Worm (Caenorhabditis elegans) whole organism, midembryonic: ENCODE data around the gene F17H10.4.

ENCODE experiments used
- T22C8.4 ChIP-seq: fragments of 200-800 bp; sonication (Bioruptor generic); IDR thresholded peaks from 2 replicates; pipeline ENCODE4 v1.3.6; 2022; ENCODE audit warnings: missing genetic modification characterization, missing compliant biosample characterization
- cog-1 ChIP-seq: sonication (generic microtip); optimal IDR thresholded peaks from 2 replicates; lab custom pipeline; 2016; ENCODE audit warnings: missing genetic modification characterization, missing compliant biosample characterization
- flt-1 ChIP-seq: fragments of 200-800 bp; sonication (Bioruptor generic); IDR thresholded peaks from 2 replicates; pipeline ENCODE4 v1.3.6; 2022; ENCODE audit warnings: missing genetic modification characterization, missing compliant biosample characterization
- klf-2 ChIP-seq: fragments of 200-800 bp; sonication (Bioruptor generic); conservative IDR thresholded peaks from 2 replicates; pipeline ENCODE4 v1.3.6; 2022; ENCODE audit warnings: missing genetic modification reagents, missing genetic modification characterization, missing compliant biosample characterization
- med-1 ChIP-seq: sonication (generic microtip); optimal IDR thresholded peaks from 2 replicates; lab custom pipeline; 2017; ENCODE audit warnings: missing genetic modification characterization, mild to moderate bottlenecking, missing compliant biosample characterization, antibody characterized with exemption, missing genetic modification reagents; ENCODE audit not compliant: insufficient read depth
- ref-1 ChIP-seq: fragments of 200-800 bp; sonication (Bioruptor generic); conservative IDR thresholded peaks from 2 replicates; pipeline ENCODE4 v1.3.6; 2022; ENCODE audit warnings: missing genetic modification reagents, missing genetic modification characterization, missing compliant biosample characterization
- tab-1 ChIP-seq: fragments of 200-800 bp; sonication (Bioruptor generic); IDR thresholded peaks from 2 replicates; pipeline ENCODE4 v1.3.6; 2022; ENCODE audit warnings: missing genetic modification characterization, missing compliant biosample characterization
- ztf-23 ChIP-seq: fragments of 200-800 bp; sonication (Bioruptor generic); IDR thresholded peaks from 2 replicates; pipeline ENCODE4 v1.3.6; 2022; ENCODE audit warnings: missing genetic modification reagents, missing genetic modification characterization, missing compliant biosample characterization
- ztf-29 ChIP-seq: fragments of 200-800 bp; sonication (Bioruptor generic); IDR thresholded peaks from 2 replicates; pipeline ENCODE4 v1.3.6; 2022; ENCODE audit warnings: missing genetic modification reagents, missing genetic modification characterization, missing compliant biosample characterization

F17H10.4 gene

DNA sequence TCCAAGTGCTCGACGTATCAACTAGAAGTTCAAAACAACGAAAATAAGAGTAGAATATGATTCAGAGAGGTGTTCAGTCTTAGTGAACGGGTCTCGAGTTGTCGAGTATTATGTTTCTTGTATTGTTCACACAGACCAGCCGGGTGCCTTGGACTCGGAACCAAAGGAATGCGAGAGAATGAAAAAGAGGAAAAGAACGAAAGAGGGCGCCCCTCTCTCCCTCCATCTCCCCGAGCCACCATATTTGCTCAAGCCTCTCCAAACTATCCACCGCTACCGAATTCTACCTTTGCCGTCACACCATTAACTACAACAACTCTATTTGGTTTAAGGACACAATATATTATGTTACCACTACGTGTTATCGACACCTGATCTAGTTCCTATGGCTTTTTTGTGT is 35.5 kb upstream of the F17H10.4 start:
- no peak for TF ChIP-seq cog-1 (tag; lab: Kevin White, UChicago)
- TF ChIP-seq flt-1 (GFP tag; lab: Robert Waterston, UW), result no peak
- TF ChIP-seq ref-1 (GFP tag; lab: Robert Waterston, UW), result no peak
- TF ChIP-seq tab-1 (GFP tag; lab: Robert Waterston, UW), result no peak

- no peak for TF ChIP-seq flt-1 (GFP tag; lab: Robert Waterston, UW)
- TF ChIP-seq ref-1 (GFP tag; lab: Robert Waterston, UW), result no peak
- TF ChIP-seq T22C8.4, result no peak
- no peak for TF ChIP-seq med-1 (GFP tag; lab: Kevin White, UChicago)
- no peak for TF ChIP-seq ztf-29 (GFP tag; lab: Robert Waterston, UW)
- TF ChIP-seq klf-2 (GFP tag; lab: Robert Waterston, UW), result no peak
- TF ChIP-seq ztf-23, result no peak
- TF ChIP-seq cog-1 (tag; lab: Kevin White, UChicago), result no peak
- no peak for TF ChIP-seq tab-1 (GFP tag; lab: Robert Waterston, UW)
Observed at ce11 chrX:13159890-13160289, 33.6 kb upstream of the F17H10.4 start.

ce11 chrX:13159005-13159404 is 32.7 kb upstream of the F17H10.4 start:
- TF ChIP-seq cog-1 (tag; lab: Kevin White, UChicago), result no peak
- TF ChIP-seq ztf-23, result no peak
- no peak for TF ChIP-seq klf-2 (GFP tag; lab: Robert Waterston, UW)
- no peak for TF ChIP-seq tab-1 (GFP tag; lab: Robert Waterston, UW)
- TF ChIP-seq med-1 (GFP tag; lab: Kevin White, UChicago), result no peak
- TF ChIP-seq ref-1 (GFP tag; lab: Robert Waterston, UW), result no peak
- no peak for TF ChIP-seq T22C8.4
- TF ChIP-seq ztf-29 (GFP tag; lab: Robert Waterston, UW), result no peak
- no peak for TF ChIP-seq flt-1 (GFP tag; lab: Robert Waterston, UW)

ce11 chrX:13158487-13158886 is 32.2 kb upstream of the F17H10.4 start:
- TF ChIP-seq cog-1 (tag; lab: Kevin White, UChicago) (no peak), ztf-29 (GFP tag; lab: Robert Waterston, UW) (no peak), T22C8.4 (no peak), klf-2 (GFP tag; lab: Robert Waterston, UW) (no peak), tab-1 (GFP tag; lab: Robert Waterston, UW) (no peak), ztf-23 (no peak), flt-1 (GFP tag; lab: Robert Waterston, UW) (no peak), ref-1 (GFP tag; lab: Robert Waterston, UW) (no peak), med-1 (GFP tag; lab: Kevin White, UChicago) (no peak)

DNA sequence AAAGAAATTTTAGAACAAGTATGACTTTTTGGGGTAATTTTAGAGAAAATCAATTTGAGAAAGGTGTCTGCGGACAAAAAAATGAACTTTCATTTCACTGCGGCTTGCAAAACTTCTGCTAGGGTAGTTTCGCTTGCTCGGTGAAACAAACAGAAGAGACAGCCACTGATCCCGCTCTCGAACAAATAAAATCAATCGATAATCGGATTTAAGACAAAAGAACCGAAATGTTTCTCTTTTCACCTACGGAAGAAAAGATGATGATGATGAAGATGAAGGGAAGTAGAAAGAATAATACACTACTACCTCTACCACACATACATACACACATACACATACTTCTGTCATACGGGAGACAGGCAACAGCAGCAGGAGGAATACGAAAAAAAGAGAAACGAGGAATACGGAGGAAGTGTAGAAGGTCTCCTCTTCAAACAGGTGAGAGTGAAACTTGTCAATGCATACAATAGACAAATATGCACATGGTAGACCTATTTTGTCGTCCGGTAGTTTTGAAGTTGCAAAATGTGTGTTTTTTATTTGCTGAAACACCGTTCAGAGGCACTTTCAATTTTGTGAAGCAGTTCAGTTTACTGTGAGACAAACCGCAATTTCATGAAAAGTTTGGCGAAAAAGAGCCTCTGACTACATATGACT is 30.9 kb upstream of the F17H10.4 start:
- TF ChIP-seq flt-1 (GFP tag; lab: Robert Waterston, UW), result no peak
- no peak for TF ChIP-seq ztf-29 (GFP tag; lab: Robert Waterston, UW)
- TF ChIP-seq cog-1 (tag; lab: Kevin White, UChicago), result no peak
- TF ChIP-seq ref-1 (GFP tag; lab: Robert Waterston, UW), result no peak
- no peak for TF ChIP-seq med-1 (GFP tag; lab: Kevin White, UChicago)
- TF ChIP-seq T22C8.4, result peak; percentile 65

DNA sequence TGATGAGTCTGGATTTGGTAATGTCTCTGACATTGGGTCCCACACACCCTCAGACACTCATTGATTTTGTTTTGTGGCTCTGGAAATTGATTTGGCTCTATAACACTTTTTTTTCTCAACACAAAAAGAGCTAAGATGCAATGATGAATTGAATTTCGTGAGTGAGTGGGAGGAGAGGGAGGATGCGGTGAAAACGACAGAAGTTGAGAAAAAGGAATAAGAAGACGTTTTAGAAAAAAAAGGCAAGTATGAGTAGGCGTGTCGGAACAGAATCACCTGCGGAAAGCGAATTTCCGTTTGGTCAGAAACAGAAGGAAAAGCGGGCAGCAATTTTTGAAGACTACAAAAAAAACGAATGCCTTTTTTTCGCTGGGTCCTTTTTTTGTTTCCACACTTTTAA is 29.4 kb upstream of the F17H10.4 start:
- TF ChIP-seq ztf-23, result no peak
- TF ChIP-seq med-1 (GFP tag; lab: Kevin White, UChicago), result no peak
- no peak for TF ChIP-seq tab-1 (GFP tag; lab: Robert Waterston, UW)
- TF ChIP-seq klf-2 (GFP tag; lab: Robert Waterston, UW), result no peak
- no peak for TF ChIP-seq flt-1 (GFP tag; lab: Robert Waterston, UW)
- no peak for TF ChIP-seq ztf-29 (GFP tag; lab: Robert Waterston, UW)
- no peak for TF ChIP-seq ref-1 (GFP tag; lab: Robert Waterston, UW)
- no peak for TF ChIP-seq cog-1 (tag; lab: Kevin White, UChicago)
- no peak for TF ChIP-seq T22C8.4

DNA sequence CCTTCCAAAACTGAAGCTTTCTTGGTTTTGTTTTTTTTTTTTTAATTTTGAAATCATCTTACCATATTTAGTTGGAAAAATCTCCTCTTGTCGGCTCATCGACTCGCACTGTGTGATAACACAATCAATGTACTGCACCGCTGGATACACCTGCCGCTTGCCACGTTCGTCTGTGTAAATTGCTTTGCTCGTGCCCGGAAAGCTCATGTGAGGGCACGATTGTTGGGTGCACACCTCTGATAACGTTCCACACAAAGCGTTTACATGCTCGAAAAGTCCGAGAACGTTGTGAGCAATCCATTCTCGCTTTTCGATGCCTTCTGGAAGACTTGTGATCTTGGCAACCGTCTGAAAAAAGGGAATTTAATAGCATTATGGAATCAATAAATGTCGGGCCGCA is 28.2 kb upstream of the F17H10.4 start:
- TF ChIP-seq flt-1 (GFP tag; lab: Robert Waterston, UW) (no peak), med-1 (GFP tag; lab: Kevin White, UChicago) (no peak), ref-1 (GFP tag; lab: Robert Waterston, UW) (no peak), cog-1 (tag; lab: Kevin White, UChicago) (no peak)

DNA sequence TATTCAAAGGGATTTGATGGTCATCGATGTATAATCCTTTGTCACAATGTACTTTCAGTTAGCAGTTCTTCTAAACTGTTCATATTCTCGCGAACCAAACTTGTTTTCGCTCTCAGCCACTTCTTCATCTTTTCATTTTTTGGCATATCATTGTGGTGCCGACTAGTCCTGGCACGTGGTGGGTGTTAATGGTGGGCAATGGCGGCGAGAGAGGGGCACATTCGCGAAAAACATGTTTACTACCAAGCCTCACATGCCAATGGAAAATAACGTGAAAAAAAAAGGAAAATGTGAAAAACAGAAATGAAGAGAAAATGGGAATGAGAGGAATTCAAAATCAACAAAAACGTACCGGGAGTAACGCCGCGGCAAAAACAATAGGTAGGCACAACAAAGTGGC is 20.8 kb upstream of the F17H10.4 start:
- no peak for TF ChIP-seq klf-2 (GFP tag; lab: Robert Waterston, UW)
- TF ChIP-seq tab-1 (GFP tag; lab: Robert Waterston, UW), result no peak
- TF ChIP-seq T22C8.4, result no peak
- TF ChIP-seq ref-1 (GFP tag; lab: Robert Waterston, UW), result no peak
- no peak for TF ChIP-seq cog-1 (tag; lab: Kevin White, UChicago)
- TF ChIP-seq flt-1 (GFP tag; lab: Robert Waterston, UW), result no peak
- no peak for TF ChIP-seq ztf-23
- TF ChIP-seq ztf-29 (GFP tag; lab: Robert Waterston, UW), result no peak
- TF ChIP-seq med-1 (GFP tag; lab: Kevin White, UChicago), result no peak

DNA sequence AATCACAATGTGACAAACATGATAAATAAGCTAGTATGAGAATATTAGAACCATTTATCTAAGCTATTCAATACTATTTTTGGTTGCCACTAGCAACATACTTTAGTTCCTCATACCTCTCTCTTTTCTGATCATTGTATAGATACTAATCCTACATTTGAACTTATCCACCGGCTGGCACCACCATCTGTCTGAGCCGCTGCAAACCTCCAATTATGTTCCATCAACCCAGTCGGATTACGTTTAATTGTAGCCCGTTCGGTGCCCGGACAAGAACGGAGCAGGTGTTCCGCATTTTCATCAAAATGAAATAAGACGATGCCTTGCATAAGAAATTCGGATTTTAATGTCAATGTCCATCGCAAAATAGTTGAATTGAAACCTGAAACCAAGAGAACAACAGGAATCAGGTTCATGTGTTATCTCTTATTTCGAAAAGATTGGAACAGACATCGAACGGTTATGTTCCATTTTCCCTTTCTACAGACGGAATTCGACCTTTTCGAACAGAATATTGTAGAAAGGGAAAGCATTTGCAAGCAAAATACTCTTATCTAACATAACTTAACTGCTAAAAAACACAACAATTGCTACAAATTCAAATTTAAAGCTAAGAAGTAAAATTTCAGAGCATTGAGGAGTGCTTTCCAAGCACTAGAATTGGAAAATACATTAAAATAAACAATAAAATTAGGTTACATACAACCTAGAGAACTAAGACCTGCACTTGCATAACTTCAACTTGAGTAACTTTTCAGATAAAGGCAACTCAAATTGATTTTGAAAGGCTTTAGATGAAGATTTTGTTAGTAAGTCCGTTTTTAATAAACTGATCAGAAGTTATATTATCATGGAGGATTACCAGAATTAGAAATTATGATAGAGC is 19.9 kb upstream of the F17H10.4 start:
- TF ChIP-seq med-1 (GFP tag; lab: Kevin White, UChicago), result no peak
- TF ChIP-seq cog-1 (tag; lab: Kevin White, UChicago), result peak; percentile 13
- TF ChIP-seq ztf-23, result no peak
- TF ChIP-seq ref-1 (GFP tag; lab: Robert Waterston, UW), result no peak
- no peak for TF ChIP-seq T22C8.4
- peak; percentile 49; the same call in 1 of the 2 replicates for TF ChIP-seq flt-1 (GFP tag; lab: Robert Waterston, UW)
- TF ChIP-seq klf-2 (GFP tag; lab: Robert Waterston, UW), result no peak
- TF ChIP-seq tab-1 (GFP tag; lab: Robert Waterston, UW), result no peak
